Fruit fly (Drosophila melanogaster) S2 (cell line): ENCODE results near the gene Claspin.

ENCODE experiments used
- CG8478 ChIP-seq: fragments of >200 bp; optimal IDR thresholded peaks from 2 replicates; lab custom pipeline; 2018
- CTCF ChIP-seq, 2 experiments: fragments of >200 bp; optimal IDR thresholded peaks; 2 replicates each; lab custom pipeline; 2018

- TF ChIP-seq CG8478 (no peak), CTCF (optimal IDR thresholded peaks at IDR 0.05; lab: Kevin White, UChicago) (no peak)
Measured at dm6 chr3L:4353657-4354075, 40.4 kb downstream of the Claspin start.
